Worm (Caenorhabditis elegans): ENCODE results near the gene str-253.
A peak's percentile ranks its signal among the peaks of the same experiment; 100 is the strongest.

Gene str-253

DNA sequence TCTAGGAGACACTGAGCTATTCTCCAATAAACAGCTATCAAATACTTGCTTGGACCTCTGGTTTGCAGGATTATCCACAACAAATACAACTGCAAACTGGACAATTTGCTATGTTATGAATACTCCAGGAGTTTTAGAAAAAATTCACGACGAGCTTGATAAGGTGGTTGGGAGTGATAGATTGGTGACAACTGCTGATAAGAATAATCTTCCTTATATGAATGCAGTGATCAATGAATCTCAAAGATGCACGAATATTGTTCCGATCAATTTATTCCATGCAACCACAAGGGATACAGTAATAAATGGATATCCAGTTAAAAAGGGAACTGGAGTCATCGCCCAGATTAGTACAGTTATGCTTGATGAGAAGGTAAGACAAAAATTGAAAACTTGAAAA, 2.6 kb downstream of the str-253 start:
- TF ChIP-seq nhr-80 (tag; optimal IDR thresholded peaks at IDR 0.05): peak; percentile 31
- TF ChIP-seq somi-1 (GFP tag; optimal IDR thresholded peaks at IDR 0.05): no peak

- TF ChIP-seq F37B4.10 (GFP tag; IDR thresholded peaks at IDR 0.05) (no peak), hmg-1.2 (GFP tag; IDR thresholded peaks at IDR 0.05) (peak; percentile 18; the same call in 1 of the 2 replicates), die-1 (tag; optimal IDR thresholded peaks at IDR 0.05) (no peak), ztf-25 (GFP tag; IDR thresholded peaks at IDR 0.05) (no peak), rec-8 (tag; optimal IDR thresholded peaks at IDR 0.05) (no peak), unc-130 (GFP tag; optimal IDR thresholded peaks at IDR 0.05) (no peak), F39B2.1 (GFP tag; IDR thresholded peaks at IDR 0.05) (no peak), cebp-1 (GFP tag; IDR thresholded peaks at IDR 0.05) (peak; percentile 95), cebp-1 (tag; optimal IDR thresholded peaks at IDR 0.05) (peak; percentile 96), attf-5 (GFP tag; optimal IDR thresholded peaks at IDR 0.05) (peak; percentile 56), tlf-1 (GFP tag; optimal IDR thresholded peaks at IDR 0.05) (no peak), nhr-80 (tag; optimal IDR thresholded peaks at IDR 0.05) (peak; percentile 85), pbrm-1 (GFP tag; IDR thresholded peaks at IDR 0.05) (no peak), attf-3 (GFP tag; conservative IDR thresholded peaks at IDR 0.05) (no peak), Y95B8A.8 (GFP tag; IDR thresholded peaks at IDR 0.05) (no peak), B0336.3 (GFP tag; IDR thresholded peaks at IDR 0.05) (no peak), egl-44 (GFP tag; IDR thresholded peaks at IDR 0.05) (no peak), nhr-90 (tag; optimal IDR thresholded peaks at IDR 0.05) (no peak), ccch-3 (GFP tag; optimal IDR thresholded peaks at IDR 0.05) (no peak), repo-1 (tag; optimal IDR thresholded peaks at IDR 0.05) (no peak), mcd-1 (GFP tag; IDR thresholded peaks at IDR 0.05) (0 out of 2 replicates have a peak, but pooled peaks have one; percentile 11), B0035.1 (tag; optimal IDR thresholded peaks at IDR 0.05) (no peak), rpc-1 (optimal IDR thresholded peaks at IDR 0.05) (no peak), rpc-1 (tag; optimal IDR thresholded peaks at IDR 0.05) (no peak), tbx-9 (tag; optimal IDR thresholded peaks at IDR 0.05; ENCODE audit: borderline replicate concordance) (no peak), ceh-40 (GFP tag; IDR thresholded peaks at IDR 0.05) (no peak), hmg-20 (GFP tag; IDR thresholded peaks at IDR 0.05) (no peak), madf-3 (GFP tag; IDR thresholded peaks at IDR 0.05) (no peak), tbp1 (GFP tag; optimal IDR thresholded peaks at IDR 0.05) (no peak), lsl-1 (GFP tag; optimal IDR thresholded peaks at IDR 0.05) (no peak), T07F8.4 (tag; optimal IDR thresholded peaks at IDR 0.05) (no peak), unc-62 (GFP tag; optimal IDR thresholded peaks at IDR 0.05) (peak; percentile 28), aptf-3 (GFP tag; IDR thresholded peaks at IDR 0.05) (no peak), F57A8.1 (GFP tag; optimal IDR thresholded peaks at IDR 0.05) (no peak), ceh-58 (GFP tag; IDR thresholded peaks at IDR 0.05) (no peak), nhr-120 (GFP tag; IDR thresholded peaks at IDR 0.05) (no peak), C17E4.6 (GFP tag; IDR thresholded peaks at IDR 0.05) (no peak), him-1 (tag; optimal IDR thresholded peaks at IDR 0.05) (no peak), ztf-28 (GFP tag; IDR thresholded peaks at IDR 0.05) (no peak), ama-1 (optimal IDR thresholded peaks at IDR 0.05) (no peak), ama-1 (GFP tag; optimal IDR thresholded peaks at IDR 0.05) (no peak), ztf-3 (GFP tag; optimal IDR thresholded peaks at IDR 0.05) (no peak), F23B12.7 (tag; optimal IDR thresholded peaks at IDR 0.05; ENCODE audit: insufficient read depth) (peak; percentile 9), mel-28 (tag; optimal IDR thresholded peaks at IDR 0.05; ENCODE audit: borderline replicate concordance) (no peak), dox-1 (GFP tag; IDR thresholded peaks at IDR 0.05) (0 out of 2 replicates have a peak, but pooled peaks have one; percentile 46), egl-18 (GFP tag; IDR thresholded peaks at IDR 0.05) (no peak), nhr-179 (tag; optimal IDR thresholded peaks at IDR 0.05) (no peak), gei-17 (GFP tag; optimal IDR thresholded peaks at IDR 0.05) (no peak)
These were observed 4.2 kb downstream of the str-253 start, which contains the start of gene cyp-33C7 for ce11 chrV:2250126-2250590. Gene cyp-33C7 (plus strand): TSS chrV:2250540.

Data from whole organism, young adult.